Worm (Caenorhabditis elegans): ENCODE data around the gene nep-9.

- TF ChIP-seq T23F11.4 (GFP tag; optimal IDR thresholded peaks at IDR 0.05) = no peak
- TF ChIP-seq syd-9 (tag; optimal IDR thresholded peaks at IDR 0.05) = no peak
These were observed 17.6 kb downstream of the nep-9 start, which contains the start of gene T06D4.1 for ce11 chrII:3381510-3381909.

All from whole organism, late embryonic.